Worm (Caenorhabditis elegans): Measurements from ENCODE around the gene sre-39.

ce11 chrII:4657370-4657769 is 29.7 kb upstream of the sre-39 start:
- TF ChIP-seq snpc-4 (tag; optimal IDR thresholded peaks at IDR 0.05) (no peak), R02D3.7 (tag; optimal IDR thresholded peaks at IDR 0.05) (no peak), lin-15B (tag; optimal IDR thresholded peaks at IDR 0.05) (no peak), unc-39 (tag; optimal IDR thresholded peaks at IDR 0.05) (no peak), ceh-9 (tag; optimal IDR thresholded peaks at IDR 0.05) (no peak), mdl-1 (tag; optimal IDR thresholded peaks at IDR 0.05) (no peak), egl-27 (tag; optimal IDR thresholded peaks at IDR 0.05) (no peak), elt-1 (tag; optimal IDR thresholded peaks at IDR 0.05) (no peak), fos-1 (tag; optimal IDR thresholded peaks at IDR 0.05) (no peak), nfya-1 (tag; optimal IDR thresholded peaks at IDR 0.05; ENCODE audit: insufficient read depth) (no peak), nhr-76 (tag; optimal IDR thresholded peaks at IDR 0.05) (no peak)

Measured in whole organism, L3 larva.